Worm (Caenorhabditis elegans) whole organism, young adult: Measurements from ENCODE around the gene srx-19.

Experiments
- C17E4.6 ChIP-seq: fragments of 200-800 bp; sonication (Bioruptor generic); IDR thresholded peaks from 2 replicates; pipeline ENCODE4 v1.3.6; 2022; ENCODE audit warnings: missing genetic modification reagents, missing genetic modification characterization, missing compliant biosample characterization
- D2030.7 ChIP-seq: fragments of 200-800 bp; sonication (Bioruptor generic); IDR thresholded peaks from 2 replicates; pipeline ENCODE4 v1.3.6; 2022; ENCODE audit warnings: missing genetic modification reagents, missing genetic modification characterization, missing compliant biosample characterization
- F23B12.7 ChIP-seq: sonication (generic microtip); optimal IDR thresholded peaks from 2 replicates; lab custom pipeline; 2017; ENCODE audit warnings: missing genetic modification characterization, mild to moderate bottlenecking, missing compliant biosample characterization, antibody characterized with exemption, moderate library complexity; ENCODE audit not compliant: insufficient read depth
- F33H1.4 ChIP-seq: fragments of 200-800 bp; sonication (Bioruptor generic); IDR thresholded peaks from 2 replicates; pipeline ENCODE4 v1.3.6; 2022; ENCODE audit warnings: missing genetic modification reagents, missing genetic modification characterization, missing compliant biosample characterization
- F37B4.10 ChIP-seq: fragments of 200-800 bp; sonication (Bioruptor generic); IDR thresholded peaks from 2 replicates; pipeline ENCODE4 v1.3.6; 2022; ENCODE audit warnings: missing genetic modification characterization, missing compliant biosample characterization
- F52B5.7 ChIP-seq: sonication (generic microtip); optimal IDR thresholded peaks from 2 replicates; lab custom pipeline; 2016; ENCODE audit warnings: mild to moderate bottlenecking, missing genetic modification characterization, missing compliant biosample characterization
- F55B11.4 ChIP-seq: sonication (generic microtip); optimal IDR thresholded peaks from 2 replicates; lab custom pipeline; 2016; ENCODE audit warnings: missing compliant biosample characterization, missing genetic modification characterization, borderline replicate concordance; ENCODE audit not compliant: insufficient read depth
- K12H6.12 ChIP-seq: fragments of 200-800 bp; sonication (Bioruptor generic); optimal IDR thresholded peaks from 2 replicates; lab custom pipeline; 2018; ENCODE audit warnings: mild to moderate bottlenecking, missing genetic modification characterization, missing compliant biosample characterization
- Y53F4B.3 ChIP-seq: fragments of 200-800 bp; sonication (Bioruptor generic); IDR thresholded peaks from 2 replicates; pipeline ENCODE4 v1.3.6; 2022; ENCODE audit warnings: missing genetic modification reagents, missing genetic modification characterization, missing compliant biosample characterization
- Y56A3A.18 ChIP-seq: fragments of 200-800 bp; sonication (Bioruptor generic); IDR thresholded peaks from 2 replicates; pipeline ENCODE4 v1.3.6; 2022; ENCODE audit warnings: missing genetic modification reagents, missing genetic modification characterization, missing compliant biosample characterization
- ZK185.1 ChIP-seq: sonication (generic microtip); optimal IDR thresholded peaks from 2 replicates; lab custom pipeline; 2016; ENCODE audit warnings: mild to moderate bottlenecking, missing genetic modification characterization, missing compliant biosample characterization; ENCODE audit not compliant: poor library complexity, severe bottlenecking
- akir-1 ChIP-seq: fragments of 200-800 bp; sonication (Bioruptor generic); optimal IDR thresholded peaks from 2 replicates; lab custom pipeline; 2018; ENCODE audit warnings: mild to moderate bottlenecking, missing genetic modification characterization, moderate library complexity, missing compliant biosample characterization
- aptf-2 ChIP-seq: fragments of 200-800 bp; sonication (Bioruptor generic); conservative IDR thresholded peaks from 2 replicates; pipeline ENCODE4 v1.3.6; 2022; ENCODE audit warnings: missing genetic modification reagents, missing genetic modification characterization, missing compliant biosample characterization
- athp-1 ChIP-seq: sonication (generic microtip); optimal IDR thresholded peaks from 2 replicates; lab custom pipeline; 2017; ENCODE audit warnings: mild to moderate bottlenecking, missing genetic modification characterization, missing compliant biosample characterization
- attf-3 ChIP-seq: fragments of 200-800 bp; sonication (Bioruptor generic); conservative IDR thresholded peaks from 2 replicates; pipeline ENCODE4 v1.3.6; 2022; ENCODE audit warnings: missing genetic modification reagents, missing genetic modification characterization, missing compliant biosample characterization
- bed-2 ChIP-seq: fragments of 200-800 bp; sonication (Bioruptor generic); IDR thresholded peaks from 2 replicates; pipeline ENCODE4 v1.3.6; 2022; ENCODE audit warnings: missing genetic modification reagents, missing genetic modification characterization, missing compliant biosample characterization
- cebp-2 ChIP-seq: fragments of 200-800 bp; sonication (Bioruptor generic); IDR thresholded peaks from 2 replicates; pipeline ENCODE4 v1.3.6; 2022; ENCODE audit warnings: missing genetic modification characterization, missing compliant biosample characterization
- ceh-100 ChIP-seq: fragments of 200-800 bp; sonication (Bioruptor generic); IDR thresholded peaks from 2 replicates; pipeline ENCODE4 v1.3.6; 2022; ENCODE audit warnings: missing genetic modification reagents, missing genetic modification characterization, missing compliant biosample characterization
- ceh-91 ChIP-seq: fragments of 200-800 bp; sonication (Bioruptor generic); IDR thresholded peaks from 2 replicates; pipeline ENCODE4 v1.3.6; 2022; ENCODE audit warnings: missing genetic modification reagents, missing genetic modification characterization, missing compliant biosample characterization
- efl-1 ChIP-seq: fragments of 150-350 bp; optimal IDR thresholded peaks from 2 replicates; lab custom pipeline; 2014; ENCODE audit warnings: missing biosample characterization, missing genetic modification reagents, missing genetic modification characterization
- hmg-1.2 ChIP-seq: fragments of 200-800 bp; sonication (Bioruptor generic); IDR thresholded peaks from 2 replicates; pipeline ENCODE4 v1.3.6; 2022; ENCODE audit warnings: missing genetic modification reagents, missing genetic modification characterization, missing compliant biosample characterization
- lag-1 ChIP-seq: fragments of 200-800 bp; sonication (Bioruptor generic); IDR thresholded peaks from 2 replicates; pipeline ENCODE4 v1.3.6; 2022; ENCODE audit warnings: missing genetic modification reagents, missing genetic modification characterization, missing compliant biosample characterization
- let-526 ChIP-seq: fragments of 200-800 bp; sonication (Bioruptor generic); IDR thresholded peaks from 2 replicates; pipeline ENCODE4 v1.3.6; 2022; ENCODE audit warnings: missing genetic modification reagents, missing genetic modification characterization, missing compliant biosample characterization
- lin-26 ChIP-seq: fragments of 200-800 bp; sonication (Bioruptor generic); IDR thresholded peaks from 2 replicates; pipeline ENCODE4 v1.3.6; 2022; ENCODE audit warnings: missing genetic modification reagents, missing genetic modification characterization, missing compliant biosample characterization
- lin-54 ChIP-seq: fragments of 200-800 bp; sonication (Bioruptor generic); optimal IDR thresholded peaks from 2 replicates; lab custom pipeline; 2018; ENCODE audit warnings: mild to moderate bottlenecking, missing genetic modification characterization, missing compliant biosample characterization
- lir-1 ChIP-seq: fragments of 200-800 bp; sonication (Bioruptor generic); conservative IDR thresholded peaks from 2 replicates; pipeline ENCODE4 v1.3.6; 2022; ENCODE audit warnings: missing genetic modification reagents, missing genetic modification characterization, missing compliant biosample characterization
- lsl-1 ChIP-seq: fragments of 200-800 bp; sonication (Bioruptor generic); optimal IDR thresholded peaks from 2 replicates; lab custom pipeline; 2018; ENCODE audit warnings: mild to moderate bottlenecking, missing genetic modification characterization, moderate library complexity, missing compliant biosample characterization
- madf-10 ChIP-seq: sonication (generic microtip); optimal IDR thresholded peaks from 2 replicates; lab custom pipeline; 2016; ENCODE audit warnings: mild to moderate bottlenecking, missing genetic modification characterization, missing compliant biosample characterization
- madf-3 ChIP-seq: fragments of 200-800 bp; sonication (Bioruptor generic); IDR thresholded peaks from 2 replicates; pipeline ENCODE4 v1.3.6; 2022; ENCODE audit warnings: missing genetic modification reagents, missing genetic modification characterization, missing compliant biosample characterization
- madf-8 ChIP-seq: fragments of 200-800 bp; sonication (Bioruptor generic); conservative IDR thresholded peaks from 2 replicates; pipeline ENCODE4 v1.3.6; 2022; ENCODE audit warnings: missing genetic modification reagents, missing genetic modification characterization, missing compliant biosample characterization
- nhr-179 ChIP-seq: sonication (generic microtip); optimal IDR thresholded peaks from 2 replicates; lab custom pipeline; 2016; ENCODE audit warnings: mild to moderate bottlenecking, missing genetic modification characterization, missing compliant biosample characterization
- nhr-90 ChIP-seq: sonication (generic microtip); optimal IDR thresholded peaks from 2 replicates; lab custom pipeline; 2016; ENCODE audit warnings: missing genotype, mild to moderate bottlenecking, missing genetic modification characterization, missing compliant biosample characterization
- pbrm-1 ChIP-seq: fragments of 200-800 bp; sonication (Bioruptor generic); IDR thresholded peaks from 2 replicates; pipeline ENCODE4 v1.3.6; 2022; ENCODE audit warnings: missing genetic modification reagents, missing genetic modification characterization, missing compliant biosample characterization
- snpc-1.1 ChIP-seq: sonication (generic microtip); optimal IDR thresholded peaks from 2 replicates; lab custom pipeline; 2017; ENCODE audit warnings: missing genetic modification characterization, mild to moderate bottlenecking, missing compliant biosample characterization, antibody characterized with exemption, moderate library complexity, missing genotype, missing genetic modification reagents; ENCODE audit not compliant: insufficient read depth
- snpc-4 ChIP-seq, 5 experiments: fragments of 150-350 bp in 1 of 5; sonication (generic microtip) in 4 of 5; optimal IDR thresholded peaks; 2 replicates each; lab custom pipeline; 2014 to 2018; ENCODE audit warnings: missing genetic modification characterization in 5 of 5, missing biosample characterization in 3 of 5, antibody characterized with exemption in 2 of 5, mild to moderate bottlenecking in 2 of 5, missing compliant biosample characterization in 2 of 5, missing genotype in 2 of 5, moderate library complexity in 2 of 5, missing genetic modification reagents in 1 of 5
- somi-1 ChIP-seq: fragments of 200-800 bp; sonication (Bioruptor generic); optimal IDR thresholded peaks from 2 replicates; lab custom pipeline; 2018; ENCODE audit warnings: mild to moderate bottlenecking, missing genetic modification characterization, missing compliant biosample characterization
- sptf-2 ChIP-seq: fragments of 200-800 bp; sonication (Bioruptor generic); optimal IDR thresholded peaks from 2 replicates; lab custom pipeline; 2018; ENCODE audit warnings: mild to moderate bottlenecking, missing genetic modification characterization, missing compliant biosample characterization
- tlf-1 ChIP-seq: fragments of 200-800 bp; sonication (Bioruptor generic); optimal IDR thresholded peaks from 2 replicates; lab custom pipeline; 2018; ENCODE audit warnings: mild to moderate bottlenecking, missing genetic modification characterization, missing compliant biosample characterization
- unc-130 ChIP-seq: sonication (generic microtip); optimal IDR thresholded peaks from 2 replicates; lab custom pipeline; 2016; ENCODE audit warnings: missing genetic modification reagents, missing genetic modification characterization, missing compliant biosample characterization
- xnd-1 ChIP-seq: sonication (generic microtip); optimal IDR thresholded peaks from 2 replicates; lab custom pipeline; 2016; ENCODE audit warnings: missing genotype, missing genetic modification reagents, missing genetic modification characterization, missing compliant biosample characterization
- zfh-2 ChIP-seq: fragments of 200-800 bp; sonication (Bioruptor generic); conservative IDR thresholded peaks from 2 replicates; pipeline ENCODE4 v1.3.6; 2022; ENCODE audit warnings: missing genetic modification reagents, missing genetic modification characterization, missing compliant biosample characterization
- zim-3 ChIP-seq: sonication (generic microtip); optimal IDR thresholded peaks from 2 replicates; lab custom pipeline; 2017; ENCODE audit warnings: mild to moderate bottlenecking, missing genetic modification characterization, moderate library complexity, missing compliant biosample characterization
- ztf-6 ChIP-seq: fragments of 200-800 bp; sonication (Bioruptor generic); IDR thresholded peaks from 2 replicates; pipeline ENCODE4 v1.3.6; 2022; ENCODE audit warnings: missing genetic modification reagents, missing genetic modification characterization, missing compliant biosample characterization

srx-19 gene

DNA sequence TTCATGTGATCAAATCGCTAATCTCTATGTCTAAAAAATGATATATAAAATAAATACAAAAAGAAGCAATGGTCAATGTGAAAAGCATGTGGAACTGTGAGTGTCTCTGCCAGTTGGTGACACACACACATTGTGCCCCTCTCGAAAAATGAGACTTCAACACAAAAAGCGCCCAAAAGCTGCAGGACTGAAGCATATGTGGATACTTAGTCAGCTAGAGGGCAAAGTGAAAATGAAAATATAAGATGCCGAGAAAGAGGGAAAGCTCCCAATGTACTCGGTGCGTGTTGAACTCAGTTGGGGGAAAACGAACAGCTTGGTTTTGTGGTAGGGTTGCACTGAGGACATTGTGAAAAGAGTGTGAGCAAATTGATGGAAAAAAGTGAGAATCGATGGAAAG lies 8.1 kb downstream of the srx-19 start (continued):
- peak; percentile 22; the same call in 1 of the 2 replicates for TF ChIP-seq hmg-1.2
- TF ChIP-seq somi-1 (GFP tag; lab: Kevin White, UChicago): peak; percentile 18
- peak; percentile 50; the same call in 1 of the 2 replicates for TF ChIP-seq zfh-2 (GFP tag; lab: Robert Waterston, UW)
- peak; percentile 55 for TF ChIP-seq K12H6.12 (tag; lab: Kevin White, UChicago)
- no peak for TF ChIP-seq nhr-179 (tag; lab: Kevin White, UChicago)
- no peak for TF ChIP-seq F52B5.7 (tag; lab: Kevin White, UChicago)
- TF ChIP-seq Y56A3A.18: no peak

DNA sequence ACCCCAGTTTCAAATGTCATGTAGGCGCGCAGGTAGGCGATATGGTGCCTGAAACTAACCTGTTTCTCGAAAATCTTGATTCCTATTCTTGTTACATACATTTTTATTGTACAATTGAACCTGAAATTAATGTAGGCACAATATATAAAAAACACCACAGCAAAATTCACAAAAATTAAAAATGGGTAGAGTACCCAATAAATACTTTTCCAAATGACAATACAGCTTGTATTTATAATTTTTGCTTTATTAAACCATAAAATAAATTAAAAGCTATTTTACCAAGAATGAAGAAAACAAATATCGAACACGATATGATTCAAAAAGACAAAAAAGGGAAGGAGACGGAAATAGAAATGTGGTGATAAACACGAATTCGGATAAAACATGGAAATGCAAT lies 10.3 kb downstream of the srx-19 start, which contains the start of gene tre-2:
TSS of gene tre-2 (minus strand) at position 101 of the 400 bp plus-strand sequence.
- TF ChIP-seq F52B5.7 (tag; lab: Kevin White, UChicago) (no peak), lin-54 (no peak), akir-1 (no peak), nhr-90 (tag; lab: Kevin White, UChicago) (no peak), zim-3 (tag; lab: Kevin White, UChicago) (no peak), lag-1 (GFP tag; lab: Robert Waterston, UW) (no peak), lin-26 (GFP tag; lab: Robert Waterston, UW) (no peak), aptf-2 (GFP tag; lab: Robert Waterston, UW) (no peak)
- TF ChIP-seq, all 124 proteins: peak for 0

DNA sequence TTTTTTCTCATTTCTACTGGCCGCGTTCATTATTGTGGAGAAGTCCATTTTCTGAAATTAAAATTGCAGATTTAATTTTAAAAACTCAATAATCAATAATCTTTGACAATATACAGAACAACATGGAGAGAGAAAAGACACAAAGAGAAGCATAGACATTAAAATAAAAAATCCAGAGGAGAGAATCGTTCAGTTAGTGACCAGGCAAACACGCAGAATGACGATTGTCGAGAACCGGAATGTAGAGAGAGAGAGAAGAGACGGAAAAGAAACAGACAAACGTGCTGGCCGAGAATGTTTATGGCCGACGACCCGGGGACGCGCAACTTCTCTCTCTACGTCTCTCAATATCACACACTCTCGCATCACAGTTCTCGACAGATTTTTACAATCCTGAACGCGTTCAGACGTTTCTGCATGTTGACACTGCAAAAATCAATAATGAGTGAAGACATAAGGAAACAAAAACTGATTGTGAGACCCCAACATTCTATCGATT lies 14.6 kb downstream of the srx-19 start, which contains the start of the genes T05A12.3 and T05A12.4:
TSS of gene T05A12.3 (minus strand) at position 51 of the 499 bp plus-strand sequence.
TSS of gene T05A12.4 (plus strand) at position 348 of the 499 bp plus-strand sequence.
- peak; percentile 18 for TF ChIP-seq athp-1 (tag; lab: Kevin White, UChicago)
- TF ChIP-seq lin-54: no peak
- TF ChIP-seq let-526 (GFP tag; lab: Robert Waterston, UW): 0 out of 2 replicates have a peak, but pooled peaks have one; percentile 15
- peak; percentile 35 for TF ChIP-seq snpc-1.1 (tag; lab: Kevin White, UChicago)
- TF ChIP-seq madf-10: no peak
- TF ChIP-seq snpc-4 (GFP tag; optimal IDR thresholded peaks at IDR 0.05; lab: Kevin White, UChicago): peak; percentile 68
- peak in 3 of 4 experiments; percentile 75 to 86 (median 85) for TF ChIP-seq snpc-4 (tag; optimal IDR thresholded peaks at IDR 0.05; lab: Kevin White, UChicago)
- peak; percentile 79 for TF ChIP-seq hmg-1.2
- TF ChIP-seq unc-130 (GFP tag; lab: Kevin White, UChicago): peak; percentile 71
- TF ChIP-seq ceh-100 (GFP tag; lab: Robert Waterston, UW): no peak
- no peak for TF ChIP-seq Y53F4B.3 (GFP tag; lab: Robert Waterston, UW)
- peak; percentile 65; the same call in 1 of the 2 replicates for TF ChIP-seq bed-2 (GFP tag; lab: Robert Waterston, UW)
- TF ChIP-seq madf-8 (GFP tag; lab: Robert Waterston, UW): peak; percentile 58
- TF ChIP-seq F33H1.4 (GFP tag; lab: Robert Waterston, UW): peak; percentile 63
- peak; percentile 5 for TF ChIP-seq efl-1 (GFP tag; lab: Kevin White, UChicago)
- peak; percentile 63 for TF ChIP-seq lsl-1
- TF ChIP-seq aptf-2 (GFP tag; lab: Robert Waterston, UW): 0 out of 2 replicates have a peak, but pooled peaks have one; percentile 35
- TF ChIP-seq xnd-1: no peak
- TF ChIP-seq ceh-91 (GFP tag; lab: Robert Waterston, UW): no peak; the same call in 1 of the 2 replicates
- TF ChIP-seq ztf-6 (GFP tag; lab: Robert Waterston, UW): 0 out of 2 replicates have a peak, but pooled peaks have one; percentile 55
- no peak for TF ChIP-seq cebp-2
- no peak for TF ChIP-seq F37B4.10 (GFP tag; lab: Robert Waterston, UW)
- TF ChIP-seq madf-3: peak; percentile 79
- peak; percentile 64 for TF ChIP-seq ZK185.1
- peak; percentile 36; the same call in 1 of the 2 replicates for TF ChIP-seq lir-1 (GFP tag; lab: Robert Waterston, UW)
- peak; percentile 49; the same call in 1 of the 2 replicates for TF ChIP-seq attf-3 (GFP tag; lab: Robert Waterston, UW)
- peak; percentile 85 for TF ChIP-seq pbrm-1
- TF ChIP-seq F55B11.4 (tag; lab: Kevin White, UChicago): no peak
- TF ChIP-seq tlf-1 (GFP tag; lab: Kevin White, UChicago): no peak
- peak; percentile 65; the same call in 1 of the 2 replicates for TF ChIP-seq C17E4.6
- TF ChIP-seq D2030.7 (GFP tag; lab: Robert Waterston, UW): peak; percentile 71
- peak; percentile 36 for TF ChIP-seq F23B12.7 (tag; lab: Kevin White, UChicago)
- no peak for TF ChIP-seq sptf-2 (GFP tag; lab: Kevin White, UChicago)
